Worm (Caenorhabditis elegans): ENCODE measurements around the gene pqn-31.

Gene pqn-31

DNA sequence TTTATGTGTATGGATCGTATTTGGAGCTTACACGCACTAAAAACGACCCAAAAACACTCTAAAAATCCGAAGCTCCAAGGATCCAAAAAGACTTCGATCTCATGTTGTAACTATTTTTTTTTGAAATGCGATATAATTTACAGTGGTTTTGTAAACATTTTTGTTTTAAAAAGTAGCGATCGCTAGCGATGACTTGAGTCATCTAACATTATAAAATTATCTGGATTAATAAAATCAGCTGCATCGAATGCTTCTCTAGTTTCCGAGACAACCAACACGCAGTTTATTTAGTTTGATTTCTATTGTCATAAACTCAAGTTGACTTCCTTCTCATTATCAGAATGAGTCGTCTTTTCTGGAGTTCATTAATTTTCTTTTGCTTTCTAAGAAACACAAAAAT lies 22.7 kb downstream of the pqn-31 start, which contains the start of gene F21C10.1:
F21C10.1 (plus strand) TSS at position 301 of the 400 bp plus-strand sequence.
- no peak for TF ChIP-seq nhr-237 (tag; optimal IDR thresholded peaks at IDR 0.05)
- TF ChIP-seq lin-13 (GFP tag; optimal IDR thresholded peaks at IDR 0.05): no peak
- no peak for TF ChIP-seq snpc-4 (tag; optimal IDR thresholded peaks at IDR 0.05)

DNA sequence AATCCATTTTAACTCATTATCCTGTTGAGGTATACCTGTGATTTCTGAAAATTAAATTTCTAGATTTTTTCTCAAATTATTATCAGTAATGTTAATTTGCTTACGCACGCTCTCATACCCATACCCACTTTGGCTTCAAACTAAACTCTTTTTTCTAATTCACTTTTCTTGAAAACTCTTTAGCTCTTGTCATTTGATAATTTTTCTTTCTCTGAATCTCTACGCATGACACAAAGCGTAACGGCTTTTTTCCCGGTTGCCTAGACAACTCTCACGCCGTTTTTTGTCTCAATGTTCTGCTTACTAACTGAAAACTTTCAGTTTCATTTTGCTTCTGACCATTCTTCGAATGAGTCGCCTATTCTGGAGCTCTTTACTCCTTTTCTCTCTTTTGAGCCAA lies 24.6 kb downstream of the pqn-31 start, which contains the start of gene B0222.1:
B0222.1 (plus strand) TSS at position 306 of the 400 bp plus-strand sequence.
- no peak for TF ChIP-seq hlh-30 (tag; optimal IDR thresholded peaks at IDR 0.05; ENCODE audit: insufficient read depth)
- peak in 1 of 2 experiments; percentile 53 for TF ChIP-seq unc-62 (GFP tag; optimal IDR thresholded peaks at IDR 0.05 in 1 of 2)
- TF ChIP-seq unc-62 (tag; optimal IDR thresholded peaks at IDR 0.05): no peak

ce11 chrV:9137618-9138017 lies 28.2 kb downstream of the pqn-31 start, which contains the start of gene pitr-2:
TSS of gene pitr-2 (minus strand) at chrV:9137718.
- TF ChIP-seq ZK546.5 (tag; optimal IDR thresholded peaks at IDR 0.05) (no peak), unc-62 (GFP tag; optimal IDR thresholded peaks at IDR 0.05 in 1 of 2) (no peak), unc-62 (tag; optimal IDR thresholded peaks at IDR 0.05) (no peak), ceh-28 (tag; optimal IDR thresholded peaks at IDR 0.05) (no peak), dmd-9 (GFP tag; IDR thresholded peaks at IDR 0.05) (no peak), zag-1 (tag; optimal IDR thresholded peaks at IDR 0.05) (no peak), mep-1 (tag; optimal IDR thresholded peaks at IDR 0.05) (no peak), nhr-76 (tag; optimal IDR thresholded peaks at IDR 0.05) (no peak), ceh-32 (tag; optimal IDR thresholded peaks at IDR 0.05; ENCODE audit: poor library complexity) (no peak), Y5F2A.4 (GFP tag; optimal IDR thresholded peaks at IDR 0.05) (no peak), php-3 (GFP tag; IDR thresholded peaks at IDR 0.05) (no peak), zfp-2 (tag; optimal IDR thresholded peaks at IDR 0.05) (no peak), pqm-1 (tag; optimal IDR thresholded peaks at IDR 0.05) (no peak), Y75B8A.6 (GFP tag; IDR thresholded peaks at IDR 0.05) (no peak), attf-4 (tag; optimal IDR thresholded peaks at IDR 0.05) (no peak), vab-7 (GFP tag; IDR thresholded peaks at IDR 0.05) (no peak), ceh-20 (GFP tag; IDR thresholded peaks at IDR 0.05) (no peak), nhr-111 (GFP tag; optimal IDR thresholded peaks at IDR 0.05) (no peak), madf-9 (GFP tag; conservative IDR thresholded peaks at IDR 0.05) (no peak), ZK337.2 (GFP tag; IDR thresholded peaks at IDR 0.05) (no peak)

DNA sequence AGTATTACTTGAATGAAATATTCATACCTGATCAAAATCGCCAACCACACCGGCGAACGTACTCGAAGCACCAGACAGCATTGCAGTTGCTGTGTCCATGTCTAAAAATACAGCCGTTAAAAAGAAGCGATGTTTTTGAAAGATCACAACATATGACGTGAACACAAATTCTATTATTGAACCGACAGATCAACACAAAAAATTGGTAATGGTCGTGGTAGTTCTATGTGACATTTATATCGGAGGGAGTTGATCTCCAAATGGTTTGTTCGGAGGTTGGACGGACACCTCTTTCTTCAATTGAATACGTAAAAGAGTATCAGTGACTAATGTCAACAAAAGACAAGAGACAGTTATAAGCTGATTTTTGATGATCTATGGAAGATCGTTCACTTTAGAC lies 31.9 kb downstream of the pqn-31 start, which contains the start of gene pitr-3:
pitr-3 (minus strand) TSS at position 101 of the 400 bp plus-strand sequence.
- TF ChIP-seq zfp-3 (GFP tag; conservative IDR thresholded peaks at IDR 0.05): no peak
- TF ChIP-seq nhr-28 (tag; optimal IDR thresholded peaks at IDR 0.05): no peak
- TF ChIP-seq pqm-1 (tag; optimal IDR thresholded peaks at IDR 0.05): no peak

DNA sequence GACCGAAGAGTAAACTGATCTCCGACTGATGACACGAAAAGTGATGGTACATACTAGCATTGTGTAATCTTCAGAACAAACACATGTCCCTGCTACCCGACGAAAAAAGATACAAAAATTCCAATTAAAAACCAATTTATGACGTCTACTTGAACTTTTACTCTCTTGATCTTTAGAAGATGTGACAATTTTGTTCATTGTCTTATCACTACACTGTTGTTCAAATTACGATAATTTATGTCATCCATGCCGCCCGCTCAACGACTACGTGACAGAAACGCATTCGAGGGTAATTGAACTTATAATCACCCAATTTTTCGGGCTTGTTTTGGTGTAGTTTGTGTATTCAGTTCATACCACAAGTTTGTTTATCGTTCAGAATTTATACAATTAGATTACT lies 34.5 kb downstream of the pqn-31 start:
- TF ChIP-seq nhr-28 (tag; optimal IDR thresholded peaks at IDR 0.05) (peak; percentile 23), aly-2 (tag; optimal IDR thresholded peaks at IDR 0.05) (no peak), lir-3 (tag; optimal IDR thresholded peaks at IDR 0.05) (no peak), mxl-2 (GFP tag; conservative IDR thresholded peaks at IDR 0.05) (no peak)

- TF ChIP-seq ztf-7 (tag; optimal IDR thresholded peaks at IDR 0.05) (no peak), nhr-102 (tag; optimal IDR thresholded peaks at IDR 0.05) (no peak), pqm-1 (tag; optimal IDR thresholded peaks at IDR 0.05) (peak; percentile 23), attf-4 (tag; optimal IDR thresholded peaks at IDR 0.05) (no peak), tra-1 (GFP tag; IDR thresholded peaks at IDR 0.05) (0 out of 2 replicates have a peak, but pooled peaks have one; percentile 17), Y48G9A.11 (GFP tag; IDR thresholded peaks at IDR 0.05) (no peak), lin-39 (tag; optimal IDR thresholded peaks at IDR 0.05) (no peak), zip-11 (GFP tag; IDR thresholded peaks at IDR 0.05) (no peak), snpc-1.2 (GFP tag; IDR thresholded peaks at IDR 0.05) (no peak), ces-1 (GFP tag; optimal IDR thresholded peaks at IDR 0.05) (no peak), duxl-1 (tag; optimal IDR thresholded peaks at IDR 0.05; ENCODE audit: poor library complexity) (no peak), hlh-11 (tag; optimal IDR thresholded peaks at IDR 0.05) (peak; percentile 38), ceh-20 (GFP tag; IDR thresholded peaks at IDR 0.05) (no peak), mes-2 (tag; optimal IDR thresholded peaks at IDR 0.05; ENCODE audit: poor library complexity, severe bottlenecking) (no peak), F44E2.7 (GFP tag; IDR thresholded peaks at IDR 0.05) (no peak), lsy-2 (tag; optimal IDR thresholded peaks at IDR 0.05) (no peak)
These were observed 36.8 kb downstream of the pqn-31 start for ce11 chrV:9146196-9146595.

Measured in whole organism, L4 larva.